Fruit fly (Drosophila melanogaster) whole organism, embryonic: ENCODE measurements around the gene ND-24L.

Experiments
- CG10274 ChIP-seq: fragments of 200-800 bp; sonication (Bioruptor generic); optimal IDR thresholded peaks from 3 replicates; lab custom pipeline; 2017; ENCODE audit warnings: missing biosample characterization, mild to moderate bottlenecking, missing genetic modification characterization
- CG2120 ChIP-seq: fragments of 200-800 bp; sonication (Bioruptor generic); optimal IDR thresholded peaks from 3 replicates; lab custom pipeline; 2016; ENCODE audit warnings: missing biosample characterization, missing genetic modification characterization
- CG4707 ChIP-seq: fragments of 200-800 bp; sonication (Bioruptor generic); optimal IDR thresholded peaks from 2 replicates; lab custom pipeline; 2018; ENCODE audit warnings: missing biosample characterization, mild to moderate bottlenecking, missing genetic modification characterization, moderate library complexity
- CG5245 ChIP-seq: fragments of 200-800 bp; sonication (Bioruptor generic); optimal IDR thresholded peaks from 3 replicates; lab custom pipeline; 2016; ENCODE audit warnings: missing biosample characterization, missing genetic modification characterization
- CG6254 ChIP-seq: fragments of 200-800 bp; sonication (Bioruptor generic); optimal IDR thresholded peaks from 3 replicates; lab custom pipeline; 2017; ENCODE audit warnings: mild to moderate bottlenecking, missing biosample characterization, missing genetic modification reagents, missing genetic modification characterization
- CG8478 ChIP-seq: fragments of >200 bp; optimal IDR thresholded peaks from 2 replicates; lab custom pipeline; 2018
- NC2β ChIP-seq: fragments of 200-800 bp; sonication (Bioruptor generic); optimal IDR thresholded peaks from 2 replicates; lab custom pipeline; 2016; ENCODE audit warnings: missing biosample characterization, missing genetic modification characterization
- dan ChIP-seq: fragments of 200-800 bp; sonication (Bioruptor generic); IDR thresholded peaks from 2 replicates; pipeline ENCODE4 v1.3.6; 2022; ENCODE audit warnings: missing biosample characterization, missing genetic modification characterization
- dati ChIP-seq: fragments of 200-800 bp; sonication (Bioruptor generic); IDR thresholded peaks from 2 replicates; pipeline ENCODE4 v1.3.6; 2022; ENCODE audit warnings: missing biosample characterization, missing genetic modification characterization

DNA sequence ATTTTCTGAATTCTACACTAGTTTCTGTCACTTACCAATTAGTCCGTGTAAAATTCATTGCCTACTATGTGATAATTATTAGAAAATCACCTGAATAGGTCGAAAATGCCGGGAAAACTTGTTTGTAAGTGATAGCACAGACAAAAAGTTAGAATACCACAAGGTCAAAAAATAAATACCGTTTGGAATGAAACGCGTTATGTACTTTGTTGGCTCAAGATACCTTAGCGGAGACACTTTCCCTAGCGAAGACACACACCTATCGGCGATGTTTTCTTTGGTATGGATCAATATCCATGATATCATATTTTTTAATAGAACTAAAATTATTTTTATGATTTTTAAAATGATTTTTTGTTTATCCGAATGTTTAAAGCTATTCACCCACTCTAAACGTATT lies 18.5 kb upstream of the ND-24L start, which contains the start of gene CG6479:
- TF ChIP-seq CG5245 (GFP tag; lab: Kevin White, UChicago) (no peak), CG8478 (no peak), NC2β (GFP tag; lab: Kevin White, UChicago) (no peak), CG2120 (GFP tag; lab: Kevin White, UChicago) (no peak), CG10274 (no peak), dati (GFP tag; lab: Robert Waterston, UW) (no peak), CG6254 (no peak), dan (GFP tag; lab: Robert Waterston, UW) (no peak), CG4707 (GFP tag; lab: Kevin White, UChicago) (no peak)
